Worm (Caenorhabditis elegans): ENCODE data around the gene F44E5.17.

DNA sequence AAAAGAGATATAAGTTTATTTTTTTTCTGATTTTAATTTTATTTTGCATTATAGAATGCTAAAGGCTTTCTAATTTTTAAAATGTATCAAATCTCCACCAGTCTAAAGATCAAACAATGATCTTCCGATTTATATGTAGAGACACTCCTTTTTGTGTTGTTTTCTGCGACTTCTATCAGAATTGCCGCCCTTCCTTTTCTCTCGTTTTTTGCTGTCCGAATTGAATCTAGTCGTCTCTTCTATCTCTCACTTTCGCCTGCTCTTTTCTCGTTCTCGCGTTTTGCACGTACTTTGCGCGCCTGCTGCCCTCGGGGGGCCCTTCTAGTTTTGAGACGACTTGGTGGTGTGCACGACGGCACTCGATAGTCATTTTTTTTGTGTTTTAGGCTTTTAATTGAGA is 24.0 kb downstream of the F44E5.17 start:
- TF ChIP-seq him-1 (tag; optimal IDR thresholded peaks at IDR 0.05) (no peak), W03F9.2 (tag; optimal IDR thresholded peaks at IDR 0.05) (no peak)

All from whole organism, L4/young adult.